Worm (Caenorhabditis elegans): ENCODE measurements around the gene K02D10.8.

ce11 chrIII:8791235-8791634, 5.1 kb downstream of the K02D10.8 start, which contains the start of the genes zfp-1 and F54F2.14:
- TF ChIP-seq pha-4 (tag; optimal IDR thresholded peaks at IDR 0.05) (no peak), ces-1 (GFP tag; optimal IDR thresholded peaks at IDR 0.05) (no peak), nhr-76 (tag; optimal IDR thresholded peaks at IDR 0.05) (no peak), elt-3 (tag; optimal IDR thresholded peaks at IDR 0.05) (no peak), mep-1 (tag; optimal IDR thresholded peaks at IDR 0.05) (no peak), ztf-11 (tag; optimal IDR thresholded peaks at IDR 0.05) (no peak), lsy-2 (tag; optimal IDR thresholded peaks at IDR 0.05) (no peak), snpc-4 (tag; optimal IDR thresholded peaks at IDR 0.05) (no peak), nhr-12 (tag; optimal IDR thresholded peaks at IDR 0.05) (no peak)
